Worm (Caenorhabditis elegans): Measurements from ENCODE around the gene C17B7.12.
"Not testable (repeated sequence)": the region's sequence is repeated elsewhere in the genome, so short reads cannot be mapped to it uniquely, and the experiment has no call there.

The C17B7.12 gene

ce11 chrV:3361633-3362032, 8.6 kb downstream of the C17B7.12 start:
- TF ChIP-seq scrt-1 (GFP tag; IDR thresholded peaks at IDR 0.05) (no peak), hmg-4 (GFP tag; optimal IDR thresholded peaks at IDR 0.05) (no peak), ama-1 (optimal IDR thresholded peaks at IDR 0.05) (no peak), ceh-13 (GFP tag; optimal IDR thresholded peaks at IDR 0.05) (no peak), flt-1 (GFP tag; IDR thresholded peaks at IDR 0.05) (no peak), sea-1 (GFP tag; conservative IDR thresholded peaks at IDR 0.05) (no peak), B0310.2 (tag; optimal IDR thresholded peaks at IDR 0.05) (no peak), ets-7 (tag; optimal IDR thresholded peaks at IDR 0.05) (no peak), tbx-37 (GFP tag; conservative IDR thresholded peaks at IDR 0.05) (no peak), aly-1 (tag; optimal IDR thresholded peaks at IDR 0.05) (no peak), hmbx-1 (tag; optimal IDR thresholded peaks at IDR 0.05) (no peak), F13C5.2 (tag; optimal IDR thresholded peaks at IDR 0.05) (no peak), ceh-36 (tag; optimal IDR thresholded peaks at IDR 0.05) (no peak), pes-1 (GFP tag; IDR thresholded peaks at IDR 0.05) (no peak), tbx-11 (GFP tag; IDR thresholded peaks at IDR 0.05) (no peak)

- TF ChIP-seq F13C5.2 (tag; optimal IDR thresholded peaks at IDR 0.05) (no peak), ceh-36 (tag; optimal IDR thresholded peaks at IDR 0.05) (no peak), flt-1 (GFP tag; IDR thresholded peaks at IDR 0.05) (no peak), ceh-13 (GFP tag; optimal IDR thresholded peaks at IDR 0.05) (no peak), scrt-1 (GFP tag; IDR thresholded peaks at IDR 0.05) (no peak), tbx-11 (GFP tag; IDR thresholded peaks at IDR 0.05) (no peak), aly-1 (tag; optimal IDR thresholded peaks at IDR 0.05) (no peak), tra-4 (tag; optimal IDR thresholded peaks at IDR 0.05) (no peak), B0310.2 (tag; optimal IDR thresholded peaks at IDR 0.05) (no peak), hnd-1 (tag; optimal IDR thresholded peaks at IDR 0.05) (no peak), hmbx-1 (tag; optimal IDR thresholded peaks at IDR 0.05) (no peak)
Measured at ce11 chrV:3362475-3362874, 9.4 kb downstream of the C17B7.12 start, which contains the start of gene C04E12.4. Gene C04E12.4 (plus strand): TSS chrV:3362775.

DNA sequence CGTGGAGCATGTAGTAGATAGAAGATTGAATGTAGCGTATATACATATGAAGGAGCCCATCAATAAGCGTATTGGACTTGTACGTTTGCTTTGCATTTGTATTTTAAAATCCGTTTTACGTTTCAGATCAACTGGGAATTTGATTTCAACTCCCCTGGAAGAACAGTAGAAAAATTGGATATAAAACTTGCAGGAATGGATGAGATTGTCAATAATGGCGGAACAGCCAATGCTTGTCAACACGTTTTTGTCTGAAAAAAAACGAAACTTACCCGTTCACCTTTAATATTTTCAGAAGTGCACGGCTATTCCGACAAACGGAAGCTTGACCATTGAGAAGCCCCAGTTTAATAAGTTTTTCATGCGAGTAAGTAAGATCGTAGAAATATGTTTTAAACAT, 14.7 kb downstream of the C17B7.12 start, which contains the start of gene C04E12.2:
C04E12.2 (plus strand) TSS at position 301 of the 400 bp plus-strand sequence.
- not testable (repeated sequence) for TF ChIP-seq F13C5.2 (tag; optimal IDR thresholded peaks at IDR 0.05); B0310.2 (tag; optimal IDR thresholded peaks at IDR 0.05); flt-1 (GFP tag; IDR thresholded peaks at IDR 0.05)

ce11 chrV:3372673-3373072, 19.6 kb downstream of the C17B7.12 start, which contains the start of gene srx-121:
Gene srx-121 (minus strand): TSS chrV:3372773.
- TF ChIP-seq tra-4 (tag; optimal IDR thresholded peaks at IDR 0.05): no peak
- no peak for TF ChIP-seq ama-1 (optimal IDR thresholded peaks at IDR 0.05)
- no peak for TF ChIP-seq sea-1 (GFP tag; conservative IDR thresholded peaks at IDR 0.05)
- TF ChIP-seq pes-1 (GFP tag; IDR thresholded peaks at IDR 0.05): no peak

- no peak for TF ChIP-seq ceh-13 (GFP tag; optimal IDR thresholded peaks at IDR 0.05)
- TF ChIP-seq tbx-11 (GFP tag; IDR thresholded peaks at IDR 0.05): no peak
Measured at ce11 chrV:3376973-3377372, 23.9 kb downstream of the C17B7.12 start, which contains the start of gene srbc-2. Gene srbc-2 (minus strand): TSS chrV:3377073.

- TF ChIP-seq scrt-1 (GFP tag; IDR thresholded peaks at IDR 0.05) (no peak), tbx-37 (GFP tag; conservative IDR thresholded peaks at IDR 0.05) (no peak)
Measured at ce11 chrV:3388299-3388698, 35.3 kb downstream of the C17B7.12 start.

- TF ChIP-seq hmg-4 (GFP tag; optimal IDR thresholded peaks at IDR 0.05) (no peak), aly-1 (tag; optimal IDR thresholded peaks at IDR 0.05) (no peak), hmbx-1 (tag; optimal IDR thresholded peaks at IDR 0.05) (no peak), sea-1 (GFP tag; conservative IDR thresholded peaks at IDR 0.05) (no peak), flt-1 (GFP tag; IDR thresholded peaks at IDR 0.05) (no peak), F13C5.2 (tag; optimal IDR thresholded peaks at IDR 0.05) (no peak), ama-1 (optimal IDR thresholded peaks at IDR 0.05) (no peak), ets-7 (tag; optimal IDR thresholded peaks at IDR 0.05) (no peak), ceh-36 (tag; optimal IDR thresholded peaks at IDR 0.05) (no peak), tra-4 (tag; optimal IDR thresholded peaks at IDR 0.05) (no peak)
Measured at ce11 chrV:3391005-3391404, 38.0 kb downstream of the C17B7.12 start.

DNA sequence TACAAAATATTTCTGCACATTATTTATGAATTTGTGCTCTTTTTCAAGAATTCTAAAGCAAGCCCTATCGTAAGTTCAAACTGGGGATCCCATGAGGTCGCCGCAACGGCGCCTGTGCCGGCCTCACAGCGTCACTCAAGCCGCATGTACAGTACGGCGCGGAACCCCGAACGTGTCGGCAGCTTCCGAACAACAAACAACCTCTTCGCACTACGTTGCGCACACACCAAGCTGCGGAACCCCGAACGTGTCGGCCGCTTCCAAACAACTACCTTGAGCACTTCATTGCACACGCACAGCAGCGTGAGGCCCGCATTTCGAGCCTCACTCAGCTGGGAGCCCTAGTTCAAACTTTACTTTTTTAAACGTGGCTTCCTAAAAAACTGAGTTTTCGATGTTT, 41.0 kb downstream of the C17B7.12 start:
- TF ChIP-seq pes-1 (GFP tag; IDR thresholded peaks at IDR 0.05): no peak
- TF ChIP-seq sea-1 (GFP tag; conservative IDR thresholded peaks at IDR 0.05): no peak
- TF ChIP-seq hmg-4 (GFP tag; optimal IDR thresholded peaks at IDR 0.05): no peak
- no peak for TF ChIP-seq tbx-11 (GFP tag; IDR thresholded peaks at IDR 0.05)
- TF ChIP-seq aly-1 (tag; optimal IDR thresholded peaks at IDR 0.05): no peak
- TF ChIP-seq ama-1 (optimal IDR thresholded peaks at IDR 0.05): no peak
- TF ChIP-seq hmbx-1 (tag; optimal IDR thresholded peaks at IDR 0.05): no peak
- TF ChIP-seq ceh-36 (tag; optimal IDR thresholded peaks at IDR 0.05): no peak
- no peak for TF ChIP-seq ceh-13 (GFP tag; optimal IDR thresholded peaks at IDR 0.05)
- no peak for TF ChIP-seq hnd-1 (tag; optimal IDR thresholded peaks at IDR 0.05)
- TF ChIP-seq tbx-37 (GFP tag; conservative IDR thresholded peaks at IDR 0.05): no peak
- no peak for TF ChIP-seq flt-1 (GFP tag; IDR thresholded peaks at IDR 0.05)
- TF ChIP-seq B0310.2 (tag; optimal IDR thresholded peaks at IDR 0.05): no peak
- no peak for TF ChIP-seq tra-4 (tag; optimal IDR thresholded peaks at IDR 0.05)
- no peak for TF ChIP-seq F13C5.2 (tag; optimal IDR thresholded peaks at IDR 0.05)
- no peak for TF ChIP-seq ets-7 (tag; optimal IDR thresholded peaks at IDR 0.05)
- TF ChIP-seq scrt-1 (GFP tag; IDR thresholded peaks at IDR 0.05): no peak

DNA sequence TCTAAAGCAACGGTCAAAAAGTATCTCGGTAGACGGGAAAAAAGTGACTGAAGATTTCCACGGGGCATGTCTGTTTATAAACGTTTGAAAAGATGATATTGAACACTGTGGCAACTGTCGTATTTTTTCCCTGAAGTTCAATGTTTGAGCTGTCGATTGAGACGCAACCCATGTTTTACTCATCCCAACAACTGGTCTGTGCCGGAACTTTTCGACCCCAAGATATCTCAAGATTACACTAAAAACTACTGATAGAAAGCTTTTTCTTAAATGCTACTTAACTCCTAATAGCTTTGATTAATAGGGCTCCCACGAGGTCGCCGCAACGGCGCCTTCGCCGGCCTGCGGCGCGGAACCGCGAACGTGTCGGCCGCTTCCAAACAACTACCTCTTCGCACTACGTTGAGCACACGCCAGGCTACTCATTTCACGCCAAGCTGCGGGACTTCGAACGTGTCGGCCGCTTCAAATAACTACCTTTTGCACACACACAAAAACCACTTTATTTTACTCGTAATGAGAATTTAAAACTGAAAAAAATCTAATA, 41.7 kb downstream of the C17B7.12 start, which contains the start of gene T20D4.15:
T20D4.15 (minus strand) TSS at position 51 of the 547 bp plus-strand sequence.
- TF ChIP-seq pes-1 (GFP tag; IDR thresholded peaks at IDR 0.05) (no peak), B0310.2 (tag; optimal IDR thresholded peaks at IDR 0.05) (no peak), hnd-1 (tag; optimal IDR thresholded peaks at IDR 0.05) (no peak), ceh-13 (GFP tag; optimal IDR thresholded peaks at IDR 0.05) (no peak), tra-4 (tag; optimal IDR thresholded peaks at IDR 0.05) (no peak), ama-1 (optimal IDR thresholded peaks at IDR 0.05) (no peak), hmg-4 (GFP tag; optimal IDR thresholded peaks at IDR 0.05) (no peak), tbx-37 (GFP tag; conservative IDR thresholded peaks at IDR 0.05) (no peak), sea-1 (GFP tag; conservative IDR thresholded peaks at IDR 0.05) (no peak), hmbx-1 (tag; optimal IDR thresholded peaks at IDR 0.05) (no peak), ceh-36 (tag; optimal IDR thresholded peaks at IDR 0.05) (no peak), flt-1 (GFP tag; IDR thresholded peaks at IDR 0.05) (no peak), F13C5.2 (tag; optimal IDR thresholded peaks at IDR 0.05) (no peak), tbx-11 (GFP tag; IDR thresholded peaks at IDR 0.05) (no peak)

Data from whole organism, early embryonic.